Fruit fly (Drosophila melanogaster) whole organism, larva: ENCODE measurements around the gene CtIP.

Experiments used
- noc ChIP-seq: fragments of 200-800 bp; sonication (Bioruptor generic); optimal IDR thresholded peaks from 3 replicates; lab custom pipeline; 2019; ENCODE audit warnings: missing biosample characterization, mild to moderate bottlenecking, missing genetic modification characterization, moderate library complexity

CtIP gene

dm6 chr3L:20403493-20404379 is 32.3 kb upstream of the CtIP start:
- no peak for TF ChIP-seq noc (tag; lab: Kevin White, UChicago)

- TF ChIP-seq noc (tag; lab: Kevin White, UChicago): no peak
Observed at dm6 chr3L:20404515-20404914, 31.5 kb upstream of the CtIP start.

- TF ChIP-seq noc (tag; lab: Kevin White, UChicago): no peak
Observed at dm6 chr3L:20405337-20405887, 30.6 kb upstream of the CtIP start.

dm6 chr3L:20405971-20406948 is 29.8 kb upstream of the CtIP start:
- TF ChIP-seq noc (tag; lab: Kevin White, UChicago): no peak

dm6 chr3L:20410345-20410744 is 25.7 kb upstream of the CtIP start, which contains the start of gene CG13248:
CG13248 (minus strand) TSS chr3L:20410566.
- no peak for TF ChIP-seq noc (tag; lab: Kevin White, UChicago)

- no peak for TF ChIP-seq noc (tag; lab: Kevin White, UChicago)
Observed at dm6 chr3L:20410780-20411179, 25.3 kb upstream of the CtIP start.

dm6 chr3L:20413304-20413703 is 22.7 kb upstream of the CtIP start, which contains the start of gene zye:
zye (plus strand) TSS chr3L:20413604.
- no peak for TF ChIP-seq noc (tag; lab: Kevin White, UChicago)

dm6 chr3L:20425888-20426287 is 10.2 kb upstream of the CtIP start, which contains the start of gene CG5282:
CG5282 (minus strand) TSS chr3L:20426071.
- no peak for TF ChIP-seq noc (tag; lab: Kevin White, UChicago)

- TF ChIP-seq noc (tag; lab: Kevin White, UChicago): no peak
Observed at dm6 chr3L:20427449-20427848, 8.6 kb upstream of the CtIP start, which contains the start of gene CG5274. CG5274 (minus strand) TSS chr3L:20427666.

dm6 chr3L:20430182-20430581 is 5.9 kb upstream of the CtIP start, which contains the start of gene CG5262:
CG5262 (minus strand) TSS chr3L:20430475.
- TF ChIP-seq noc (tag; lab: Kevin White, UChicago): no peak

dm6 chr3L:20431619-20432018 is 4.4 kb upstream of the CtIP start:
- TF ChIP-seq noc (tag; lab: Kevin White, UChicago): no peak

- TF ChIP-seq noc (tag; lab: Kevin White, UChicago): no peak
Observed at dm6 chr3L:20432297-20432696, 3.8 kb upstream of the CtIP start, which contains the start of the genes Las and Psn. Las (minus strand) TSS chr3L:20432361. Psn (plus strand) TSS chr3L:20432468.

- no peak for TF ChIP-seq noc (tag; lab: Kevin White, UChicago)
Observed at dm6 chr3L:20439772-20440171, 3.7 kb downstream of the CtIP start, which contains the start of gene Hpd. Hpd (minus strand) TSS chr3L:20439872.

dm6 chr3L:20440902-20441429 is 4.9 kb downstream of the CtIP start:
- TF ChIP-seq noc (tag; lab: Kevin White, UChicago): no peak
